Worm (Caenorhabditis elegans) whole organism, late embryonic: ENCODE results near the gene F02C9.2.

ENCODE experiments used
- ceh-34 ChIP-seq: sonication (generic microtip); optimal IDR thresholded peaks from 2 replicates; lab custom pipeline; 2016; ENCODE audit warnings: mild to moderate bottlenecking, missing genetic modification characterization, missing compliant biosample characterization
- dve-1 ChIP-seq: sonication (generic microtip); optimal IDR thresholded peaks from 2 replicates; lab custom pipeline; 2017; ENCODE audit warnings: antibody characterized with exemption, mild to moderate bottlenecking, missing genetic modification characterization, missing compliant biosample characterization
- hlh-30 ChIP-seq: sonication (generic microtip); optimal IDR thresholded peaks from 2 replicates; lab custom pipeline; 2017; ENCODE audit warnings: antibody characterized with exemption, missing genetic modification characterization, missing compliant biosample characterization; ENCODE audit not compliant: insufficient read depth
- nhr-11 ChIP-seq: fragments of 150-350 bp; optimal IDR thresholded peaks from 2 replicates; lab custom pipeline; 2014; ENCODE audit warnings: missing biosample characterization, missing genetic modification characterization

ce11 chrV:3086260-3086659, 47.2 kb upstream of the F02C9.2 start, which contains the start of gene srt-8:
- TF ChIP-seq ceh-34 (no peak), nhr-11 (tag; lab: Kevin White, UChicago) (no peak), dve-1 (tag; lab: Kevin White, UChicago) (no peak), hlh-30 (tag; lab: Kevin White, UChicago) (no peak)
